Worm (Caenorhabditis elegans): ENCODE results near the gene T06A1.1.

DNA sequence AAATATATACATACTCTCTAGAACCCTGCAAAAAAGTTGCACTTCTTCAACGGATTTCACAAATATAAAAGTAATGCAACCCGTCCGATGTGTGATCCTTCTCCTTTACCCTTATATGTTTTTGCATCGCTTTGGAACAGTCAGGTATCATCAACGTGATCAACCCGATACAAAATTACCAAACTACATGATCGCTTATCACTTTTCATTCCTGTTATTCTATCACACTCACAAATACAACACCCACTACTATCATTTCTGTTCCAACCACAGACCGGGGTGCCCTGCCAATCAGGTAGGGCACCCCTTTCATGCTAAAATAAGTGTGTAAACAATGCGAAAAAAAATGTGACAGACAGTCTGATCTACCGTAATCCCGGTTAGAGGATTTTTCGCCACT, 41.6 kb upstream of the T06A1.1 start:
- TF ChIP-seq aptf-3 (GFP tag; IDR thresholded peaks at IDR 0.05) (no peak), dpl-1 (GFP tag; optimal IDR thresholded peaks at IDR 0.05) (no peak)
